Fruit fly (Drosophila melanogaster): Measurements from ENCODE around the gene CG31706.

DNA sequence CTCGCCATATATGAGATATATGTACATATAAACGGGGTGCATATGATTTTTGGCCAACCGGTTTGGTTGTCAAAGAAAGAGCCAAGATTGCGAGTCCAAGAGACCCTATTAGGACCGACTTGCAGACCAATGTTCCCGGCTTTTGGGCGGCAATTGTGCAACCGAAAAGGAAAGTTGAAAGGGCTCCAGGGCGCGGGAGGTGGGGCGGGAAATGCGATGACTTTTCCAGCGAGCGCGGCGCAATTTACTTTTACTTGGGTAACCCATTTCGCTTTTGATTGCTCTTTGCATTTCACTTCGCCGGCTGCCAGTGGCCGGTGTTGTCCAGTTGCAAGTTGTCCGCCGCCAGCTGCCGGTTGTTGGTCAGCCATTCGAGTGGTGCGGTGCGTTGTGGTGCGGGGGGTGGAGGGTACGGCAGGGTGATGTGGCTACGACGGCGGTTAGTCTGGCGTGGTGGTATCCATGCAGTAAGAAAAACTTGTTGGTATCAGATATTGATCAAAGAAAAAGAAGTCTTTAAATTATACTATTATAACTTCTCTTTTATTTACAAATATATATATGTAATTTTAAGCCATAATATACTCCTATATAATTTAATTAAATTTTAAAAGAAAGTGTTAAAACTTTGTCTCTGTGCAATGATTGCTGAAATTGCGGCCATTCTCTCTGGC, 25.8 kb downstream of the CG31706 start:
- TF ChIP-seq CTCF (optimal IDR thresholded peaks at IDR 0.05) (no peak), CG8478 (optimal IDR thresholded peaks at IDR 0.05) (no peak)

Measured in S2 (cell line).